Fruit fly (Drosophila melanogaster) whole organism, embryonic: ENCODE results near the gene Fum1.

Source experiments
- Aef1 ChIP-seq: fragments of 200-800 bp; sonication (Bioruptor generic); IDR thresholded peaks from 3 replicates; pipeline ENCODE4 v1.3.6; 2022; ENCODE audit warnings: missing biosample characterization, missing genetic modification characterization
- CG10979 ChIP-seq: fragments of 200-800 bp; sonication (Bioruptor generic); optimal IDR thresholded peaks from 2 replicates; lab custom pipeline; 2018; ENCODE audit warnings: missing biosample characterization, mild to moderate bottlenecking, missing genetic modification characterization, moderate library complexity
- CG11456 ChIP-seq: fragments of 200-800 bp; sonication (Bioruptor generic); IDR thresholded peaks from 3 replicates; pipeline ENCODE4 v1.3.6; 2022; ENCODE audit warnings: missing biosample characterization, missing genetic modification characterization
- CG11504 ChIP-seq: fragments of 200-800 bp; sonication (Bioruptor generic); optimal IDR thresholded peaks from 3 replicates; lab custom pipeline; 2019; ENCODE audit warnings: missing biosample characterization, mild to moderate bottlenecking, missing genetic modification characterization, moderate library complexity
- CG11696 ChIP-seq: fragments of 200-800 bp; sonication (Bioruptor generic); IDR thresholded peaks from 2 replicates; pipeline ENCODE4 v1.3.6; 2022; ENCODE audit warnings: missing biosample characterization, missing genetic modification characterization
- CG14441 ChIP-seq: fragments of 200-800 bp; sonication (Bioruptor generic); IDR thresholded peaks from 2 replicates; pipeline ENCODE4 v1.3.6; 2022; ENCODE audit warnings: missing biosample characterization, missing genetic modification characterization
- CG14965 ChIP-seq: fragments of 200-800 bp; sonication (Bioruptor generic); optimal IDR thresholded peaks from 2 replicates; lab custom pipeline; 2016; ENCODE audit warnings: missing biosample characterization, missing genetic modification characterization, borderline replicate concordance
- CG15514 ChIP-seq: fragments of 200-800 bp; sonication (Bioruptor generic); optimal IDR thresholded peaks from 3 replicates; lab custom pipeline; 2017; ENCODE audit warnings: missing biosample characterization, missing genetic modification characterization, mild to moderate bottlenecking, moderate library complexity, missing genetic modification reagents
- CG17912 ChIP-seq: fragments of 200-800 bp; sonication (Bioruptor generic); optimal IDR thresholded peaks from 2 replicates; lab custom pipeline; 2018; ENCODE audit warnings: missing biosample characterization, mild to moderate bottlenecking, missing genetic modification characterization
- CG18011 ChIP-seq: fragments of 200-800 bp; sonication (Bioruptor generic); optimal IDR thresholded peaks from 2 replicates; lab custom pipeline; 2017; ENCODE audit warnings: missing biosample characterization, missing genetic modification characterization, mild to moderate bottlenecking, moderate library complexity, missing genotype
- CG3726 ChIP-seq: fragments of 200-800 bp; sonication (Bioruptor generic); IDR thresholded peaks from 3 replicates; pipeline ENCODE4, ENCODE4 v1.3.6; 2022; ENCODE audit warnings: missing biosample characterization, missing genetic modification characterization
- CG3838 ChIP-seq: fragments of 200-800 bp; sonication (Bioruptor generic); optimal IDR thresholded peaks from 3 replicates; lab custom pipeline; 2016; ENCODE audit warnings: missing biosample characterization, missing genetic modification characterization
- CG4424 ChIP-seq: fragments of 200-800 bp; sonication (Bioruptor generic); optimal IDR thresholded peaks from 3 replicates; lab custom pipeline; 2016; ENCODE audit warnings: missing biosample characterization, missing genetic modification characterization
- CG5180 ChIP-seq: fragments of 200-800 bp; sonication (Bioruptor generic); optimal IDR thresholded peaks from 3 replicates; lab custom pipeline; 2017; ENCODE audit warnings: missing biosample characterization, missing genetic modification characterization, mild to moderate bottlenecking, moderate library complexity, missing genetic modification reagents
- CG6689 ChIP-seq: fragments of 200-800 bp; sonication (Bioruptor generic); IDR thresholded peaks from 2 replicates; pipeline ENCODE4 v1.3.6; 2022; ENCODE audit warnings: missing biosample characterization, missing genetic modification characterization
- CG7987 ChIP-seq: fragments of 200-800 bp; sonication (Bioruptor generic); optimal IDR thresholded peaks from 2 replicates; lab custom pipeline; 2018; ENCODE audit warnings: missing biosample characterization, mild to moderate bottlenecking, missing genetic modification characterization, moderate library complexity
- CG8290 ChIP-seq, 3 experiments: fragments of 200-800 bp; sonication (Bioruptor generic); optimal IDR thresholded peaks; 2 replicates each; lab custom pipeline; 2016 to 2019; ENCODE audit warnings: missing biosample characterization in 3 of 3, missing genetic modification characterization in 3 of 3, mild to moderate bottlenecking in 2 of 3, moderate library complexity in 1 of 3
- CG9215 ChIP-seq: fragments of 200-800 bp; sonication (Bioruptor generic); IDR thresholded peaks from 2 replicates; pipeline ENCODE4 v1.3.6; 2022; ENCODE audit warnings: missing biosample characterization, missing genetic modification characterization
- Deaf1 ChIP-seq: fragments of 200-800 bp; optimal IDR thresholded peaks from 3 replicates; lab custom pipeline; 2019; ENCODE audit warnings: missing biosample characterization, mild to moderate bottlenecking, missing genetic modification characterization, moderate library complexity
- Dp ChIP-seq: fragments of 200-800 bp; sonication (Bioruptor generic); optimal IDR thresholded peaks from 2 replicates; lab custom pipeline; 2018; ENCODE audit warnings: missing biosample characterization, mild to moderate bottlenecking, missing genetic modification characterization, moderate library complexity
- ERR ChIP-seq: fragments of 200-800 bp; sonication (Bioruptor generic); optimal IDR thresholded peaks from 2 replicates; lab custom pipeline; 2016; ENCODE audit warnings: missing biosample characterization, missing genetic modification characterization
- HmgD ChIP-seq: fragments of 200-800 bp; sonication (Bioruptor generic); optimal IDR thresholded peaks from 3 replicates; lab custom pipeline; 2016; ENCODE audit warnings: missing biosample characterization, missing genetic modification characterization
- Hr39 ChIP-seq: fragments of >200 bp; optimal IDR thresholded peaks from 2 replicates; lab custom pipeline; 2017
- Lim3 ChIP-seq: fragments of 200-800 bp; sonication (Bioruptor generic); IDR thresholded peaks from 2 replicates; pipeline ENCODE4 v1.3.6; 2022; ENCODE audit warnings: missing biosample characterization, missing genetic modification characterization
- NC2α ChIP-seq: fragments of 200-800 bp; sonication (Bioruptor generic); optimal IDR thresholded peaks from 2 replicates; lab custom pipeline; 2016; ENCODE audit warnings: missing biosample characterization, missing genetic modification characterization
- NFAT ChIP-seq: fragments of 200-800 bp; sonication (Bioruptor generic); IDR thresholded peaks from 2 replicates; pipeline ENCODE4 v1.3.6; 2022; ENCODE audit warnings: missing biosample characterization, missing genetic modification characterization
- Nf-YC ChIP-seq: fragments of 200-800 bp; optimal IDR thresholded peaks from 3 replicates; lab custom pipeline; 2019; ENCODE audit warnings: missing biosample characterization, mild to moderate bottlenecking, missing genetic modification characterization, moderate library complexity
- Optix ChIP-seq: fragments of 200-800 bp; sonication (Bioruptor generic); IDR thresholded peaks from 3 replicates; pipeline ENCODE4 v1.3.6; 2022; ENCODE audit warnings: missing biosample characterization, missing genetic modification characterization
- ab ChIP-seq: fragments of 200-800 bp; sonication (Bioruptor generic); optimal IDR thresholded peaks from 2 replicates; lab custom pipeline; 2016; ENCODE audit warnings: missing biosample characterization, missing genetic modification characterization
- ato ChIP-seq: fragments of 200-800 bp; sonication (Bioruptor generic); IDR thresholded peaks from 2 replicates; pipeline ENCODE4 v1.3.6; 2022; ENCODE audit warnings: missing biosample characterization, missing genetic modification characterization; ENCODE audit not compliant: partially characterized antibody
- az2 ChIP-seq: fragments of 200-800 bp; sonication (Bioruptor generic); optimal IDR thresholded peaks from 3 replicates; lab custom pipeline; 2016; ENCODE audit warnings: missing biosample characterization, missing genetic modification characterization
- cato ChIP-seq: fragments of 200-800 bp; sonication (Bioruptor generic); optimal IDR thresholded peaks from 2 replicates; lab custom pipeline; 2016; ENCODE audit warnings: missing biosample characterization, missing genetic modification characterization, borderline replicate concordance
- chn ChIP-seq: fragments of 200-800 bp; sonication (Bioruptor generic); optimal IDR thresholded peaks from 2 replicates; lab custom pipeline; 2016; ENCODE audit warnings: missing biosample characterization, missing genetic modification characterization
- crol ChIP-seq: fragments of 200-800 bp; sonication (Bioruptor generic); IDR thresholded peaks from 2 replicates; pipeline ENCODE4 v1.3.6; 2022; ENCODE audit warnings: missing biosample characterization, missing genetic modification characterization
- dmrt11E ChIP-seq: fragments of 200-800 bp; sonication (Bioruptor generic); optimal IDR thresholded peaks from 3 replicates; lab custom pipeline; 2018; ENCODE audit warnings: missing biosample characterization, mild to moderate bottlenecking, missing genetic modification characterization, moderate library complexity
- gce ChIP-seq: fragments of 200-800 bp; sonication (Bioruptor generic); IDR thresholded peaks from 3 replicates; pipeline ENCODE4 v1.3.6; 2022; ENCODE audit warnings: missing biosample characterization, missing genetic modification characterization
- nerfin-2 ChIP-seq: fragments of 200-800 bp; sonication (Bioruptor generic); IDR thresholded peaks from 2 replicates; pipeline ENCODE4 v1.3.6; 2022; ENCODE audit warnings: missing biosample characterization, missing genetic modification characterization; ENCODE audit not compliant: partially characterized antibody
- odd ChIP-seq: fragments of 200-800 bp; sonication (Bioruptor generic); optimal IDR thresholded peaks from 2 replicates; lab custom pipeline; 2017; ENCODE audit warnings: missing biosample characterization, mild to moderate bottlenecking, missing genetic modification characterization
- pfk ChIP-seq: fragments of 200-800 bp; sonication (Bioruptor generic); optimal IDR thresholded peaks from 2 replicates; lab custom pipeline; 2018; ENCODE audit warnings: missing biosample characterization, mild to moderate bottlenecking, missing genetic modification characterization, moderate library complexity
- pho ChIP-seq: fragments of 200-800 bp; sonication (Bioruptor generic); optimal IDR thresholded peaks from 2 replicates; lab custom pipeline; 2016; ENCODE audit warnings: missing biosample characterization, missing genetic modification characterization
- phol ChIP-seq: fragments of 200-800 bp; sonication (Bioruptor generic); optimal IDR thresholded peaks from 3 replicates; lab custom pipeline; 2018; ENCODE audit warnings: missing biosample characterization, mild to moderate bottlenecking, missing genetic modification characterization, moderate library complexity
- schlank ChIP-seq: fragments of 200-800 bp; sonication (Bioruptor generic); optimal IDR thresholded peaks from 2 replicates; lab custom pipeline; 2018; ENCODE audit warnings: missing biosample characterization, mild to moderate bottlenecking, missing genetic modification characterization
- stwl ChIP-seq: fragments of 200-800 bp; sonication (Bioruptor generic); optimal IDR thresholded peaks from 3 replicates; lab custom pipeline; 2018; ENCODE audit warnings: missing biosample characterization, mild to moderate bottlenecking, missing genetic modification characterization, moderate library complexity
- tna ChIP-seq: fragments of 200-800 bp; sonication (Bioruptor generic); IDR thresholded peaks from 2 replicates; pipeline ENCODE4 v1.3.6; 2022; ENCODE audit warnings: missing biosample characterization, missing genetic modification characterization; ENCODE audit not compliant: partially characterized antibody
- tup ChIP-seq: fragments of 200-800 bp; sonication (Bioruptor generic); optimal IDR thresholded peaks from 2 replicates; lab custom pipeline; 2016; ENCODE audit warnings: missing biosample characterization, mild to moderate bottlenecking, missing genetic modification characterization, moderate library complexity
- zfh2 ChIP-seq: fragments of 200-800 bp; sonication (Bioruptor generic); optimal IDR thresholded peaks from 2 replicates; lab custom pipeline; 2016; ENCODE audit warnings: missing biosample characterization, missing genetic modification characterization

Gene Fum1

dm6 chrX:6719968-6720367 lies 41.7 kb downstream of the Fum1 start (continued):
- TF ChIP-seq CG7987 (GFP tag; lab: Kevin White, UChicago) (peak; percentile 10), CG11696 (GFP tag; lab: Robert Waterston, UW) (no peak), schlank (tag; lab: Kevin White, UChicago) (no peak), ab (GFP tag; lab: Kevin White, UChicago) (no peak), Nf-YC (no peak), CG4424 (GFP tag; lab: Kevin White, UChicago) (no peak), CG18011 (no peak), ato (GFP tag; lab: Robert Waterston, UW) (no peak), CG14965 (GFP tag; lab: Kevin White, UChicago) (no peak), tup (GFP tag; lab: Kevin White, UChicago) (no peak), zfh2 (no peak), CG3838 (GFP tag; lab: Kevin White, UChicago) (no peak), Lim3 (no peak), NFAT (GFP tag; lab: Robert Waterston, UW) (0 out of 2 replicates have a peak, but pooled peaks have one; percentile 21), CG5180 (peak; percentile 18), CG11504 (tag; lab: Kevin White, UChicago) (no peak), CG11456 (GFP tag; lab: Robert Waterston, UW) (no peak), CG17912 (no peak), cato (no peak)

DNA sequence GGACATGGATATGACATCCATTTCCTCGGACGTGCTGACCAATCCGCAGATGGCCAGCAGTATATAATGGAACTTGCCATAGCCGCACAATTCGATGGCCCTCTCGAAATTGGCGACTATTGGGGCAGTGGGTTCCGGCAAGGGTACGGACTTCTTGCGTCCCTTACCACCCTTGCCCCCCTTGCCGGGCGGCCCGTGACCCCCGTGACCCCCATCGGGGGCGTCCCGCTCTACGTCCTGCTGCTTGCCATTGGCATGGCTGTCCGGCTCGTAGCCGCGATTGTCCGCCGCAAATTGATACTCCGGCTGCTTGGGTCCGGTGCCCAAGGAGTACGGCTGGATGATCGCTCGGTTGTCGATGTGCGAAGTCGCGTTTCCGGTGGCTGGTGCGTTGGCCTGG lies 45.4 kb downstream of the Fum1 start:
- TF ChIP-seq NC2α (GFP tag; lab: Kevin White, UChicago) (no peak), Hr39 (lab: Kevin White, UChicago) (peak; percentile 62), CG14441 (peak; percentile 45; the same call in 1 of the 2 replicates)

DNA sequence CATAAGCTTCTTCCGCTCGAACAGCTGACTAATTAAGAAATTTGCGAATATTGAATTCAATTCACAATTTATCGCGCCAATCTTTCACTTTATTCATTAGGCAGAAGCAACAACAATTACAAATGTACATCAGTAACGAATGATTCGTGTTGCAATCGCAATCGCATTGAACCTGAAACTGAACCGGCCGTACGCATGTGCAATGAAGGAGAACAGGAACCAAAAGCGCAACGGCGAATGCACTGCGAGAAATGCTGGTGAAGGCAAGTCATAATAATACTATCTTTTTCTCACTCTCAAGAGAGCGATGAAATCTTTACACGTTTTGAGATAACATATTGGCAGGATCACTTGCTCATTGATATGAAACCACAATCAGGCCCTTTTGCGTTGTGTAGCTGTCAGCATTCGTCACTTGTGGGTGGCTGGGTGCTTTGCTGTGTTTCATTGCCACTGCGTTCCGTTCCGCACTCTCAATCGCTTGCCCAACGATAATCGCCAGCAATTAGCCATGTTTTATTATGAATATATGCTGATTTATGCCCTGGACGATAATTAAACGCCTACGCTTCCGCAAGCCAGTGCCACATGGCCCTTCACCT lies 46.8 kb downstream of the Fum1 start:
- TF ChIP-seq CG8290 (GFP tag; optimal IDR thresholded peaks at IDR 0.05; lab: Kevin White, UChicago) (peak; percentile 31), CG8290 (tag; optimal IDR thresholded peaks at IDR 0.05; lab: Kevin White, UChicago) (no peak), CG14441 (0 out of 2 replicates have a peak, but pooled peaks have one; percentile 37), CG9215 (no peak), stwl (tag; lab: Kevin White, UChicago) (peak; percentile 36), CG18011 (peak; percentile 94), Aef1 (GFP tag; lab: Robert Waterston, UW) (no peak), pfk (GFP tag; lab: Kevin White, UChicago) (peak; percentile 78)

dm6 chrX:6726758-6727490 lies 48.7 kb downstream of the Fum1 start:
- TF ChIP-seq ERR (GFP tag; lab: Kevin White, UChicago): no peak
- TF ChIP-seq chn (GFP tag; lab: Kevin White, UChicago): no peak
- TF ChIP-seq crol (GFP tag; lab: Robert Waterston, UW): peak; percentile 82
- TF ChIP-seq odd: no peak
- peak; percentile 46 for TF ChIP-seq Dp
- TF ChIP-seq phol (tag; lab: Kevin White, UChicago): no peak
- no peak for TF ChIP-seq dmrt11E (tag; lab: Kevin White, UChicago)
- no peak for TF ChIP-seq az2 (GFP tag; lab: Kevin White, UChicago)
- TF ChIP-seq gce (GFP tag; lab: Robert Waterston, UW): no peak
- no peak for TF ChIP-seq nerfin-2
- TF ChIP-seq CG15514 (GFP tag; lab: Kevin White, UChicago): no peak
- no peak for TF ChIP-seq CG10979 (tag; lab: Kevin White, UChicago)
- TF ChIP-seq Deaf1: no peak
- TF ChIP-seq CG3726 (GFP tag; lab: Robert Waterston, UW): no peak
- TF ChIP-seq Optix (GFP tag; lab: Robert Waterston, UW): no peak
- TF ChIP-seq CG6689 (GFP tag; lab: Robert Waterston, UW): no peak
- TF ChIP-seq HmgD: no peak
- TF ChIP-seq pho (GFP tag; lab: Kevin White, UChicago): no peak
- TF ChIP-seq tna (GFP tag; lab: Robert Waterston, UW): no peak
